Fruit fly (Drosophila melanogaster) whole organism, adult: ENCODE measurements around the gene CG14960.
A peak's percentile ranks its signal among the peaks of the same experiment; 100 is the strongest.

Experiments used
- CG11617 ChIP-seq: fragments of 200-800 bp; sonication (Bioruptor generic); optimal IDR thresholded peaks from 2 replicates; lab custom pipeline; 2017; ENCODE audit warnings: mild to moderate bottlenecking, missing biosample characterization, missing genetic modification reagents, missing genetic modification characterization
- CG12768 ChIP-seq: fragments of 200-800 bp; sonication (Bioruptor generic); optimal IDR thresholded peaks from 2 replicates; lab custom pipeline; 2017; ENCODE audit warnings: missing biosample characterization, missing genetic modification characterization, mild to moderate bottlenecking, moderate library complexity, missing genetic modification reagents
- CG14711 ChIP-seq: fragments of 200-800 bp; sonication (Bioruptor generic); optimal IDR thresholded peaks from 2 replicates; lab custom pipeline; 2018; ENCODE audit warnings: missing biosample characterization, mild to moderate bottlenecking, missing genetic modification characterization, moderate library complexity
- CG1620 ChIP-seq: fragments of 200-800 bp; sonication (Bioruptor generic); optimal IDR thresholded peaks from 2 replicates; lab custom pipeline; 2016; ENCODE audit warnings: missing biosample characterization, missing genetic modification characterization
- CG33017 ChIP-seq: fragments of 200-800 bp; sonication (Bioruptor generic); optimal IDR thresholded peaks from 2 replicates; lab custom pipeline; 2018; ENCODE audit warnings: missing biosample characterization, mild to moderate bottlenecking, missing genetic modification characterization, moderate library complexity
- CG5204 ChIP-seq: fragments of 200-800 bp; sonication (Bioruptor generic); optimal IDR thresholded peaks from 2 replicates; lab custom pipeline; 2016; ENCODE audit warnings: missing biosample characterization, missing genetic modification characterization
- CG7045 ChIP-seq: fragments of 200-800 bp; sonication (Bioruptor generic); optimal IDR thresholded peaks from 2 replicates; lab custom pipeline; 2017; ENCODE audit warnings: missing biosample characterization, mild to moderate bottlenecking, missing genetic modification characterization
- CG7101 ChIP-seq: fragments of 200-800 bp; sonication (Bioruptor generic); optimal IDR thresholded peaks from 2 replicates; lab custom pipeline; 2018; ENCODE audit warnings: missing biosample characterization, mild to moderate bottlenecking, missing genetic modification characterization, moderate library complexity
- Clk ChIP-seq: fragments of 200-800 bp; sonication (Bioruptor generic); optimal IDR thresholded peaks from 2 replicates; lab custom pipeline; 2017; ENCODE audit warnings: missing biosample characterization, missing genetic modification characterization
- Crg-1 ChIP-seq: fragments of 200-800 bp; sonication (Bioruptor generic); optimal IDR thresholded peaks from 2 replicates; lab custom pipeline; 2016; ENCODE audit warnings: missing biosample characterization, missing genetic modification characterization
- Hr96 ChIP-seq: fragments of 200-800 bp; sonication (Bioruptor generic); optimal IDR thresholded peaks from 2 replicates; lab custom pipeline; 2016; ENCODE audit warnings: missing biosample characterization, missing genetic modification characterization
- Mnt ChIP-seq: fragments of 200-800 bp; sonication (Bioruptor generic); optimal IDR thresholded peaks from 2 replicates; lab custom pipeline; 2016; ENCODE audit warnings: missing biosample characterization, mild to moderate bottlenecking, missing genetic modification characterization
- bab1 ChIP-seq: fragments of 200-800 bp; sonication (Bioruptor generic); optimal IDR thresholded peaks from 3 replicates; lab custom pipeline; 2019; ENCODE audit warnings: missing biosample characterization, mild to moderate bottlenecking, missing genetic modification characterization, moderate library complexity
- cic ChIP-seq: fragments of 200-800 bp; sonication (Bioruptor generic); optimal IDR thresholded peaks from 2 replicates; lab custom pipeline; 2017; ENCODE audit warnings: missing biosample characterization, mild to moderate bottlenecking, missing genetic modification characterization, moderate library complexity
- cnc ChIP-seq, 2 experiments: fragments of >200 bp; optimal IDR thresholded peaks; 2 replicates each; lab custom pipeline; 2017
- kay ChIP-seq: fragments of 200-800 bp; sonication (Bioruptor generic); peaks from one replicate; lab custom pipeline; 2016; ENCODE audit warnings: missing biosample characterization, missing genetic modification characterization, borderline replicate concordance
- ovo ChIP-seq: fragments of 200-800 bp; sonication (Bioruptor generic); optimal IDR thresholded peaks from 2 replicates; lab custom pipeline; 2016; ENCODE audit warnings: missing biosample characterization, missing genetic modification characterization
- pad ChIP-seq: fragments of 200-800 bp; sonication (Bioruptor generic); optimal IDR thresholded peaks from 3 replicates; lab custom pipeline; 2017; ENCODE audit warnings: missing biosample characterization, missing genetic modification characterization, mild to moderate bottlenecking, moderate library complexity, missing genetic modification reagents
- tj ChIP-seq: fragments of 200-800 bp; sonication (Bioruptor generic); optimal IDR thresholded peaks from 3 replicates; lab custom pipeline; 2017; ENCODE audit warnings: missing biosample characterization, mild to moderate bottlenecking, missing genetic modification characterization, moderate library complexity
- toe ChIP-seq: fragments of 200-800 bp; sonication (Bioruptor generic); optimal IDR thresholded peaks from 2 replicates; lab custom pipeline; 2016; ENCODE audit warnings: missing biosample characterization, missing genetic modification characterization

The CG14960 gene

dm6 chr3L:3284900-3285299, 14.1 kb downstream of the CG14960 start:
- TF ChIP-seq Crg-1 (no peak), pad (GFP tag; lab: Kevin White, UChicago) (no peak), CG1620 (GFP tag; lab: Kevin White, UChicago) (no peak), toe (GFP tag; lab: Kevin White, UChicago) (no peak), CG5204 (no peak), cnc (optimal IDR thresholded peaks at IDR 0.05; lab: Kevin White, UChicago) (no peak), CG12768 (GFP tag; lab: Kevin White, UChicago) (no peak), CG33017 (tag; lab: Kevin White, UChicago) (no peak), tj (GFP tag; lab: Kevin White, UChicago) (no peak), kay (GFP tag; lab: Kevin White, UChicago) (no peak), ovo (GFP tag; lab: Kevin White, UChicago) (no peak), cic (GFP tag; lab: Kevin White, UChicago) (no peak), bab1 (GFP tag; lab: Kevin White, UChicago) (no peak), CG7101 (tag; lab: Kevin White, UChicago) (no peak), CG11617 (no peak), Clk (GFP tag; lab: Kevin White, UChicago) (no peak)

- TF ChIP-seq CG7101 (tag; lab: Kevin White, UChicago) (no peak), kay (GFP tag; lab: Kevin White, UChicago) (peak; percentile 39)
Measured at dm6 chr3L:3288414-3288813, 17.6 kb downstream of the CG14960 start.

- no peak for TF ChIP-seq cic (GFP tag; lab: Kevin White, UChicago)
Measured at dm6 chr3L:3291159-3291558, 20.3 kb downstream of the CG14960 start, which contains the start of gene CG12009. TSS of gene CG12009 (plus strand) at chr3L:3291459.

dm6 chr3L:3300345-3300744, 29.5 kb downstream of the CG14960 start:
- TF ChIP-seq CG1620 (GFP tag; lab: Kevin White, UChicago) (no peak), CG12768 (GFP tag; lab: Kevin White, UChicago) (no peak), CG14711 (no peak), pad (GFP tag; lab: Kevin White, UChicago) (no peak), Crg-1 (no peak), toe (GFP tag; lab: Kevin White, UChicago) (no peak), CG7101 (tag; lab: Kevin White, UChicago) (no peak), cic (GFP tag; lab: Kevin White, UChicago) (no peak), tj (GFP tag; lab: Kevin White, UChicago) (no peak), bab1 (GFP tag; lab: Kevin White, UChicago) (no peak), cnc (optimal IDR thresholded peaks at IDR 0.05; lab: Kevin White, UChicago) (no peak), Hr96 (GFP tag; lab: Kevin White, UChicago) (no peak), CG11617 (no peak), kay (GFP tag; lab: Kevin White, UChicago) (no peak), CG33017 (tag; lab: Kevin White, UChicago) (no peak)

dm6 chr3L:3301171-3301738, 30.4 kb downstream of the CG14960 start:
- TF ChIP-seq Hr96 (GFP tag; lab: Kevin White, UChicago) (peak; percentile 69), toe (GFP tag; lab: Kevin White, UChicago) (peak; percentile 57), CG1620 (GFP tag; lab: Kevin White, UChicago) (no peak), bab1 (GFP tag; lab: Kevin White, UChicago) (peak; percentile 0), Mnt (GFP tag; lab: Kevin White, UChicago) (peak; percentile 22), CG5204 (peak; percentile 71), kay (GFP tag; lab: Kevin White, UChicago) (peak; percentile 78), CG7101 (tag; lab: Kevin White, UChicago) (peak; percentile 72), CG7045 (peak; percentile 82), CG12768 (GFP tag; lab: Kevin White, UChicago) (peak; percentile 49), CG11617 (peak; percentile 78), Clk (GFP tag; lab: Kevin White, UChicago) (peak; percentile 23), CG14711 (peak; percentile 69), Crg-1 (peak; percentile 12), cic (GFP tag; lab: Kevin White, UChicago) (peak; percentile 59), pad (GFP tag; lab: Kevin White, UChicago) (peak; percentile 7), tj (GFP tag; lab: Kevin White, UChicago) (peak; percentile 56), cnc (optimal IDR thresholded peaks at IDR 0.05; lab: Kevin White, UChicago) (no peak), CG33017 (tag; lab: Kevin White, UChicago) (peak; percentile 80), ovo (GFP tag; lab: Kevin White, UChicago) (no peak)

dm6 chr3L:3303087-3303526, 32.3 kb downstream of the CG14960 start, which contains the start of gene CG14968:
TSS of gene CG14968 (minus strand) at chr3L:3303112.
- TF ChIP-seq Mnt (GFP tag; lab: Kevin White, UChicago) (peak; percentile 62), cic (GFP tag; lab: Kevin White, UChicago) (peak; percentile 40), pad (GFP tag; lab: Kevin White, UChicago) (peak; percentile 70), ovo (GFP tag; lab: Kevin White, UChicago) (peak; percentile 65), Clk (GFP tag; lab: Kevin White, UChicago) (peak; percentile 86), CG14711 (peak; percentile 93), tj (GFP tag; lab: Kevin White, UChicago) (peak; percentile 56), CG11617 (peak; percentile 89), cnc (optimal IDR thresholded peaks at IDR 0.05; lab: Kevin White, UChicago) (no peak), Crg-1 (peak; percentile 85), CG12768 (GFP tag; lab: Kevin White, UChicago) (peak; percentile 92), toe (GFP tag; lab: Kevin White, UChicago) (peak; percentile 81), CG1620 (GFP tag; lab: Kevin White, UChicago) (peak; percentile 80), Hr96 (GFP tag; lab: Kevin White, UChicago) (peak; percentile 80), CG7101 (tag; lab: Kevin White, UChicago) (peak; percentile 94), bab1 (GFP tag; lab: Kevin White, UChicago) (peak; percentile 96), kay (GFP tag; lab: Kevin White, UChicago) (peak; percentile 94), CG33017 (tag; lab: Kevin White, UChicago) (peak; percentile 93), CG7045 (peak; percentile 90), CG5204 (peak; percentile 85)
